Worm (Caenorhabditis elegans) whole organism, L2 larva: Measurements from ENCODE around the gene C33F10.11.
"Not testable (repeated sequence)": the region's sequence is repeated elsewhere in the genome, so short reads cannot be mapped to it uniquely, and the experiment has no call there.

ENCODE experiments used
- C34F6.9 ChIP-seq: fragments of 150-350 bp; optimal IDR thresholded peaks from 2 replicates; lab custom pipeline; 2014; ENCODE audit warnings: missing biosample characterization, missing genetic modification characterization
- Y55F3AM.14 ChIP-seq: fragments of 200-800 bp; sonication (Bioruptor generic); optimal IDR thresholded peaks from 2 replicates; lab custom pipeline; 2018; ENCODE audit warnings: mild to moderate bottlenecking, missing genetic modification characterization, missing compliant biosample characterization
- ZK546.5 ChIP-seq: sonication (generic microtip); optimal IDR thresholded peaks from 2 replicates; lab custom pipeline; 2017; ENCODE audit warnings: missing biosample characterization, missing genetic modification characterization
- alr-1 ChIP-seq: fragments of 150-350 bp; optimal IDR thresholded peaks from 2 replicates; lab custom pipeline; 2014; ENCODE audit warnings: missing biosample characterization, missing genetic modification characterization
- aly-2 ChIP-seq: fragments of 150-350 bp; optimal IDR thresholded peaks from 2 replicates; lab custom pipeline; 2014; ENCODE audit warnings: missing biosample characterization, missing genetic modification characterization
- ama-1 ChIP-seq: fragments of 150-350 bp; optimal IDR thresholded peaks from 2 replicates; lab custom pipeline; 2018; ENCODE audit warnings: inconsistent platforms
- blmp-1 ChIP-seq: sonication (generic microtip); optimal IDR thresholded peaks from 2 replicates; lab custom pipeline; 2017; ENCODE audit warnings: missing genetic modification characterization, mild to moderate bottlenecking, missing compliant biosample characterization, antibody characterized with exemption, moderate library complexity; ENCODE audit not compliant: insufficient read depth
- crh-2 ChIP-seq: sonication (generic microtip); optimal IDR thresholded peaks from 2 replicates; lab custom pipeline; 2017; ENCODE audit warnings: missing biosample characterization, missing genetic modification characterization
- egl-27 ChIP-seq: sonication (generic microtip); optimal IDR thresholded peaks from 3 replicates; lab custom pipeline; 2017; ENCODE audit warnings: missing biosample characterization, missing genetic modification reagents, missing genetic modification characterization
- elt-1 ChIP-seq: fragments of 150-350 bp; optimal IDR thresholded peaks from 2 replicates; lab custom pipeline; 2014; ENCODE audit warnings: missing biosample characterization, missing genetic modification characterization
- elt-3 ChIP-seq: sonication (generic microtip); optimal IDR thresholded peaks from 2 replicates; lab custom pipeline; 2017; ENCODE audit warnings: missing biosample characterization, missing genetic modification characterization
- fos-1 ChIP-seq: fragments of 150-350 bp; optimal IDR thresholded peaks from 2 replicates; lab custom pipeline; 2014; ENCODE audit warnings: missing biosample characterization, missing genetic modification characterization
- gmeb-1 ChIP-seq: fragments of 150-350 bp; optimal IDR thresholded peaks from 2 replicates; lab custom pipeline; 2014; ENCODE audit warnings: missing biosample characterization, missing genetic modification characterization
- lin-11 ChIP-seq: fragments of 150-350 bp; sonication (generic microtip); optimal IDR thresholded peaks from 2 replicates; lab custom pipeline; 2014; ENCODE audit warnings: missing biosample characterization, missing genetic modification characterization, inconsistent platforms, mixed read lengths
- lsy-2 ChIP-seq, 2 experiments: fragments of 150-350 bp in 1 of 2; sonication (generic microtip) in 1 of 2; optimal IDR thresholded peaks; 2 replicates each; lab custom pipeline; 2014 to 2017; ENCODE audit warnings: missing biosample characterization in 2 of 2, missing genetic modification characterization in 2 of 2
- mbf-1 ChIP-seq: sonication (generic microtip); optimal IDR thresholded peaks from 2 replicates; lab custom pipeline; 2017; ENCODE audit warnings: missing biosample characterization, missing genetic modification characterization
- mdl-1 ChIP-seq, 2 experiments: fragments of 150-350 bp in 1 of 2; sonication (generic microtip) in 1 of 2; optimal IDR thresholded peaks; 2 replicates each; lab custom pipeline; 2017; ENCODE audit warnings: missing biosample characterization in 2 of 2, missing genetic modification characterization in 2 of 2
- nhr-11 ChIP-seq: fragments of 150-350 bp; optimal IDR thresholded peaks from 2 replicates; lab custom pipeline; 2014; ENCODE audit warnings: missing biosample characterization, missing genetic modification characterization
- nhr-12 ChIP-seq: fragments of 150-350 bp; optimal IDR thresholded peaks from 2 replicates; lab custom pipeline; 2014; ENCODE audit warnings: missing biosample characterization, missing genetic modification characterization
- nhr-23 ChIP-seq: fragments of 150-350 bp; optimal IDR thresholded peaks from 2 replicates; lab custom pipeline; 2014; ENCODE audit warnings: missing biosample characterization, missing genetic modification reagents, missing genetic modification characterization
- nhr-237 ChIP-seq: fragments of 150-350 bp; optimal IDR thresholded peaks from 2 replicates; lab custom pipeline; 2014; ENCODE audit warnings: missing biosample characterization, missing genetic modification characterization
- nhr-25 ChIP-seq: fragments of 150-350 bp; sonication (generic microtip); optimal IDR thresholded peaks from 3 replicates; lab custom pipeline; 2014; ENCODE audit warnings: missing biosample characterization, missing genetic modification characterization
- nhr-77 ChIP-seq: fragments of 150-350 bp; optimal IDR thresholded peaks from 2 replicates; lab custom pipeline; 2014; ENCODE audit warnings: missing biosample characterization, missing genetic modification characterization
- peb-1 ChIP-seq: fragments of 150-350 bp; optimal IDR thresholded peaks from 2 replicates; lab custom pipeline; 2014; ENCODE audit warnings: missing biosample characterization, missing genetic modification characterization
- sem-4 ChIP-seq: fragments of 150-350 bp; optimal IDR thresholded peaks from 2 replicates; lab custom pipeline; 2014; ENCODE audit warnings: missing biosample characterization, missing genetic modification reagents, missing genetic modification characterization
- skn-1 ChIP-seq: sonication (generic microtip); optimal IDR thresholded peaks from 2 replicates; lab custom pipeline; 2017; ENCODE audit warnings: missing biosample characterization, missing genetic modification characterization
- sma-3 ChIP-seq: sonication (generic microtip); optimal IDR thresholded peaks from 2 replicates; lab custom pipeline; 2016; ENCODE audit warnings: missing genetic modification reagents, missing genetic modification characterization, missing compliant biosample characterization
- sma-9 ChIP-seq, 2 experiments: fragments of 150-350 bp in 1 of 2; sonication (generic microtip) in 1 of 2; optimal IDR thresholded peaks; 2 replicates each; lab custom pipeline; 2014 to 2016; ENCODE audit warnings: missing genetic modification characterization in 2 of 2, mild to moderate bottlenecking in 1 of 2, missing biosample characterization in 1 of 2, missing compliant biosample characterization in 1 of 2, missing genetic modification reagents in 1 of 2, moderate library complexity in 1 of 2
- snpc-4 ChIP-seq: fragments of 150-350 bp; optimal IDR thresholded peaks from 2 replicates; lab custom pipeline; 2014; ENCODE audit warnings: missing biosample characterization, missing genetic modification characterization
- unc-39 ChIP-seq: fragments of 150-350 bp; optimal IDR thresholded peaks from 2 replicates; lab custom pipeline; 2014; ENCODE audit warnings: missing biosample characterization, missing genetic modification characterization
- unc-55 ChIP-seq: fragments of 150-350 bp; sonication (generic microtip); optimal IDR thresholded peaks from 3 replicates; lab custom pipeline; 2014; ENCODE audit warnings: missing biosample characterization, missing genetic modification reagents, missing genetic modification characterization
- unc-62 ChIP-seq: fragments of 150-350 bp; optimal IDR thresholded peaks from 2 replicates; lab custom pipeline; 2014; ENCODE audit warnings: missing biosample characterization, missing genetic modification reagents, missing genetic modification characterization
- ztf-4 ChIP-seq: fragments of 150-350 bp; optimal IDR thresholded peaks from 2 replicates; lab custom pipeline; 2014; ENCODE audit warnings: missing biosample characterization, missing genetic modification characterization

Gene C33F10.11

ce11 chrII:4851594-4852106, 17.0 kb upstream of the C33F10.11 start, which contains the start of gene dnj-9 (continued):
- TF ChIP-seq ZK546.5 (peak; percentile 68), nhr-11 (tag; lab: Kevin White, UChicago) (no peak), lsy-2 (tag; optimal IDR thresholded peaks at IDR 0.05; lab: Kevin White, UChicago) (peak; percentile 95 to 96), unc-39 (tag; lab: Kevin White, UChicago) (no peak), sma-3 (peak; percentile 96), crh-2 (tag; lab: Kevin White, UChicago) (peak; percentile 96), sma-9 (GFP tag; optimal IDR thresholded peaks at IDR 0.05; lab: Kevin White, UChicago) (peak; percentile 98), sma-9 (tag; optimal IDR thresholded peaks at IDR 0.05; lab: Kevin White, UChicago) (no peak), ztf-4 (tag; lab: Kevin White, UChicago) (peak; percentile 91), unc-55 (GFP tag; lab: Kevin White, UChicago) (peak; percentile 98), nhr-237 (peak; percentile 45), gmeb-1 (tag; lab: Kevin White, UChicago) (peak; percentile 100), nhr-77 (tag; lab: Kevin White, UChicago) (peak; percentile 79), snpc-4 (tag; lab: Kevin White, UChicago) (peak; percentile 84), mdl-1 (tag; optimal IDR thresholded peaks at IDR 0.05; lab: Kevin White, UChicago) (peak in 1 of 2 experiments; percentile 62), egl-27 (tag; lab: Kevin White, UChicago) (peak; percentile 94)

ce11 chrII:4849885-4850284, 15.2 kb upstream of the C33F10.11 start, which contains the start of gene T23B7.3:
TSS of gene T23B7.3 (plus strand) at chrII:4850185.
- no peak for TF ChIP-seq mdl-1 (tag; optimal IDR thresholded peaks at IDR 0.05; lab: Kevin White, UChicago)
- no peak for TF ChIP-seq nhr-25 (tag; lab: Kevin White, UChicago)
- TF ChIP-seq elt-3 = no peak
- TF ChIP-seq sem-4 (tag; lab: Kevin White, UChicago) = no peak
- TF ChIP-seq elt-1 (tag; lab: Kevin White, UChicago) = no peak
- TF ChIP-seq unc-39 (tag; lab: Kevin White, UChicago) = no peak
- no peak for TF ChIP-seq ztf-4 (tag; lab: Kevin White, UChicago)
- no peak for TF ChIP-seq Y55F3AM.14 (GFP tag; lab: Kevin White, UChicago)
- no peak for TF ChIP-seq unc-62 (GFP tag; lab: Kevin White, UChicago)
- TF ChIP-seq fos-1 (tag; lab: Kevin White, UChicago) = no peak
- TF ChIP-seq skn-1 = no peak
- no peak for TF ChIP-seq nhr-11 (tag; lab: Kevin White, UChicago)
- TF ChIP-seq ama-1 (lab: Kevin White, UChicago) = no peak

- not testable (repeated sequence) for TF ChIP-seq blmp-1; unc-55 (GFP tag; lab: Kevin White, UChicago); C34F6.9 (tag; lab: Kevin White, UChicago)
- TF ChIP-seq, all 48 proteins: peak for 0; not testable (repeated sequence) for 48
These were observed 7.5 kb upstream of the C33F10.11 start, which contains the start of the genes T23B7.2 and nspd-4 for ce11 chrII:4842143-4842658. TSS of gene T23B7.2 (minus strand) at chrII:4842243. TSS of gene nspd-4 (plus strand) at chrII:4842608.

ce11 chrII:4837659-4838058, 3.0 kb upstream of the C33F10.11 start, which contains the start of gene C33F10.12:
TSS of gene C33F10.12 (minus strand) at chrII:4837759.
- no peak for TF ChIP-seq snpc-4 (tag; lab: Kevin White, UChicago)
- TF ChIP-seq sma-3 = no peak
- TF ChIP-seq mbf-1 (tag; lab: Kevin White, UChicago) = no peak
- TF ChIP-seq nhr-12 (tag; lab: Kevin White, UChicago) = no peak
- TF ChIP-seq nhr-23 = no peak
- no peak for TF ChIP-seq elt-1 (tag; lab: Kevin White, UChicago)
- no peak for TF ChIP-seq alr-1
- TF ChIP-seq nhr-11 (tag; lab: Kevin White, UChicago) = no peak
- no peak for TF ChIP-seq C34F6.9 (tag; lab: Kevin White, UChicago)
- no peak for TF ChIP-seq elt-3
- no peak for TF ChIP-seq fos-1 (tag; lab: Kevin White, UChicago)
- TF ChIP-seq aly-2 (tag; lab: Kevin White, UChicago) = no peak
- no peak for TF ChIP-seq ztf-4 (tag; lab: Kevin White, UChicago)
- no peak for TF ChIP-seq egl-27 (tag; lab: Kevin White, UChicago)
- TF ChIP-seq lin-11 (tag; lab: Kevin White, UChicago) = no peak
- TF ChIP-seq ama-1 (lab: Kevin White, UChicago) = no peak
- no peak for TF ChIP-seq lsy-2 (tag; optimal IDR thresholded peaks at IDR 0.05; lab: Kevin White, UChicago)
- TF ChIP-seq peb-1 (tag; lab: Kevin White, UChicago) = no peak
- TF ChIP-seq crh-2 (tag; lab: Kevin White, UChicago) = no peak
- TF ChIP-seq, all 48 proteins: peak for 0
